Fruit fly (Drosophila melanogaster): ENCODE data around the gene Ncoa6.

DNA sequence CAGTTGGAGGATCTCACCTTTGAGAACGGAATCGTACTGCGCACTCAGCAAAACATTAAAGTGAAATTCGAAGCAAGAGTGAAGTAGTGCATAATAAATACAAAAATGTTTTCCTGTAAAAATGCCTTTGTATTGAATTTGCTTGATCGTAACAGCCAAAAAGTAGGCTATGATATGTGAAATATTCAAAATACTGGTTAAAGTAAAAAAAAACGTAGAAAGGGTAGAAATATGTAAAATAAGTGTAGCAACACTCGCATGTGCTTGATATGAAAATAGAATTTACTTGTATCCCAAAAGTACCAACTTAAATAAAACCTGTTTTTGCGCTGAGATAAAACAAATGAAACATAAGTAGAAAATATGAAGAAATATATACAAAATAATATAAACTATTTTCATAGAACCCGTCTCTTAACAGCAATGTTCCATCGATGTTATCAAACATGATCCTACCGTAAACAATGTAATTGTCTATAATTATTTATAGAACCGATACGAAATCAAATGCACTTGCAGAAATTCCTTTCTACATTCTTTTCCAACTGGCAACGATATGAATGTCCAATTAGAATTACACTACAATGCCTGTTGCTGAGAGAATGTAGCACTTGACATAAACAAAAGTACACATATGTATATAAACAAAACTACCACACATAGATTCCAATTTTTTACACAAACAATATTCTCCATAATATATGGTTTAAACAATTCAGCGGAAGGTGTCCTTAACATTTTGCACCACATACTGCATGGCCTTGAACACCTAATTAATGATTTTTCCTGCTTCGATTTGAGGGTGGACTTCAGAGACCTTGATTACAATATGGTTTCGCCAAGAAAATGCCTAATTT, 56.0 kb downstream of the Ncoa6 start:
- TF ChIP-seq Asciz (GFP tag; optimal IDR thresholded peaks at IDR 0.05) (no peak), CG31388 (GFP tag; optimal IDR thresholded peaks at IDR 0.05) (no peak), CG6175 (GFP tag; IDR thresholded peaks at IDR 0.05) (no peak), CG11696 (GFP tag; IDR thresholded peaks at IDR 0.05) (no peak), trem (tag; optimal IDR thresholded peaks at IDR 0.05) (no peak)

Data from whole organism, embryonic.